Worm (Caenorhabditis elegans): ENCODE results near the gene set-6.
A peak's percentile ranks its signal among the peaks of the same experiment; 100 is the strongest.

set-6 gene

DNA sequence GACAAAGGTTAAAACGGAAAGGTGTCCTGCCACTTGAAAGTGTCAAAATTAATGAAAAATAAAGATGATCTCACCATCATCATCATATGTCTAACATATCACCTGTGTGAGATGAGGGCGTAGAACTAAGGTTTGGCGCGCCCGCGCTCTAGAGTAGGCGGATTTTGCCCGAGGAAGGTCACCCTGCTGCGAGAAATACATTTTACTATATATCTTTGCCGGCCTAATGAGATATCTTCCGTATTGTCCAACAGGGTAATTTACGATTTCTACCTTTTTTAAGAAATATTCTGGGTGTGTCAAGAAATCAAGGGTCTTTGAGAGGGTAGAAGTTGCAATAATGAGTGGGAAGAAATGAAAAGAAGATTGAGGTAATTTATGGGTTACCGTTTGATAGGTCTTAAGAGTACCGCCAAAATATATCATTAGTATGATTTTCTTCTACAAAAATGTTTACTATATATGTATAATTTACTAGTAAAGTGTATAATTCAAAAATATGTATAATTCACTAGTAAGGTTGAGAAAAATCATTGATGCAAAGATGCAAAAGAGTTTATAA, 33.5 kb upstream of the set-6 start (continued):
- TF ChIP-seq nhr-90 (tag; optimal IDR thresholded peaks at IDR 0.05; ENCODE audit: poor library complexity) = peak; percentile 33
- no peak for TF ChIP-seq fkh-4 (tag; optimal IDR thresholded peaks at IDR 0.05; ENCODE audit: borderline replicate concordance)

DNA sequence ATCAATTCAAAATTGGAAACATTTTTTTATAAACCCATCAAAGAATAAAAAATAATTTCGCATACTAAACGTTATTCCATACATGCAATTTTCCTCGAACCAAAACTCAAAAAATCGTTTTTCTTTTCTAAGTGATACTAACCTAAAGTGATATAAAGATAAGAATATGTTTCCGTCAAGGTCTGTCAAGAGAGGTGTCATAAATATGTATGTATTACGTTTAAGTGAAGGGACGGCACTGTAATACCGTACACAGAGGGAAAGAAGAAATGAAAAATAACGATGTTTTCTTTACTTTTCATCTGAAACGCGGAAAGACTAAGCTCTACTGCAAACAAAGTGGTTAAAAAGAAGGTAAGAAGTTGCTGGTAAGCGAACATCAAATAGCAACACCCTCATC, 32.0 kb upstream of the set-6 start:
- TF ChIP-seq nhr-19 (GFP tag; conservative IDR thresholded peaks at IDR 0.05) (0 out of 2 replicates have a peak, but pooled peaks have one; percentile 4), aha-1 (tag; optimal IDR thresholded peaks at IDR 0.05) (no peak)

DNA sequence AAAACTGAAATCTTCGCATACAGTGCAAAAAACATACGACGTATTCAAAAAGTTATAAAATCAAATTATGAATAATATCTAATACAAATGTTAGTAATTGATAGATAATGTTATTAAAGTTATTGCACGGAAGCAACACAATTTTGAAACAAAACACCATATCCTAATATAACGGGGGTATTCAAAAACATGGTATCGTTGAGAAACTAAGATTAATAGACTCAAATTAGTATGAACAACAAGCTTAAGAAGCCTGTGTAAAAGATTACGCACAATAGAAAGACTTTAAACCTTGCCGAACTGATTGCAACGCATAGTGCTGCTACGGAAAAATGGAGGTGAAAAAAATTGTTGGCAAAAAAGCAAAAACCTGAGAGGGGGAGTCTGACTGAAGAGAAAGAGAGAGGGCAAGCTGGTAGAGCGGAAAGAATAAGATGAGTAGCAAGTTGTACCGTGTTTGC, 31.1 kb upstream of the set-6 start, which contains the start of gene sma-5:
sma-5 (minus strand) TSS at position 51 of the 461 bp plus-strand sequence.
- TF ChIP-seq Y116A8C.19 (tag; optimal IDR thresholded peaks at IDR 0.05; ENCODE audit: borderline replicate concordance) = no peak
- no peak for TF ChIP-seq efl-1 (optimal IDR thresholded peaks at IDR 0.05)
- TF ChIP-seq efl-1 (GFP tag; optimal IDR thresholded peaks at IDR 0.05 in 1 of 2) = peak in 1 of 2 experiments; percentile 45
- TF ChIP-seq C04F5.9 (tag; optimal IDR thresholded peaks at IDR 0.05) = no peak

DNA sequence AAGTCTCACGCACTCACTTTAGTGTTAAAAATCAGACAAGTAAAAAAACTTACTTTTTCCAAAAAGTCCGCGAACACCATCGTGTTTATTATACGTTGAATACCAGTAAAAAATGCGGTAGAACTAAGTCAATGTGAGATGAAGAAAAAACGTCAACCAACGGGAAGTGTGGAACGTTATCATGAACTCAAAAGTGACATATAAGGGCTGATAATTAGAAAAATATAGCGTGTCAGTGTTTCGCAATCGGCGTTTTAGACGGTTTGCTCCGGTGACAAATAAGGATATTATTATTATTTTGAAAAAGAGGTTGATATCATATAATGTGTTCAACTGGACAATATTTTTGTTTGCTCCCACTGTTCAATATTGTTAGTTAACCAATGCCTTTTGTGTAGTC, 30.4 kb upstream of the set-6 start:
- TF ChIP-seq blmp-1 (tag; optimal IDR thresholded peaks at IDR 0.05) = no peak
- no peak for TF ChIP-seq ztf-4 (tag; optimal IDR thresholded peaks at IDR 0.05)
- TF ChIP-seq tlp-1 (tag; optimal IDR thresholded peaks at IDR 0.05) = no peak
- no peak for TF ChIP-seq zag-1 (tag; optimal IDR thresholded peaks at IDR 0.05)
- no peak for TF ChIP-seq ceh-82 (tag; optimal IDR thresholded peaks at IDR 0.05)
- no peak for TF ChIP-seq lir-3 (tag; optimal IDR thresholded peaks at IDR 0.05; ENCODE audit: poor library complexity)

DNA sequence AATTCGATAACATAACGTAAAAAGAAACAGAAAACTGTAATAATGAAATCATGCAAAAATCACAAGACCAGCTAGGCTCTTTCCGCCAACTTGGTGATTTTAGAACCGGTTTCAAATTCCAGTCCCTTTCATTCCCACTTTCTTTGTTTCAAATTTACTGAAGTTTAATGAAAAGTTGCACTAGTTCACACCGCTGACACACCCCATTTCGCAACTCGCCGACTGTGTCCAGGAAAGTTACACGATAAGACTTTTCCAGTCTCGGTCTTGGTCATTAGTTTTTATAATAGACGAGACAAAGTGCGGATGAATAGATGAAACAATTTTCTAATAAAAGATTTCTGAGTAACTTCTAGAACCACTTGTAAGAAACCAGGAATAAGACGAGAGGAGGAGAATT, 29.5 kb upstream of the set-6 start:
- no peak for TF ChIP-seq lin-14 (GFP tag; optimal IDR thresholded peaks at IDR 0.05)
- TF ChIP-seq ets-5 (GFP tag; IDR thresholded peaks at IDR 0.05) = no peak
- TF ChIP-seq unc-30 (tag; optimal IDR thresholded peaks at IDR 0.05) = no peak
- no peak for TF ChIP-seq isw-1 (GFP tag; IDR thresholded peaks at IDR 0.05)
- no peak for TF ChIP-seq nhr-84 (tag; optimal IDR thresholded peaks at IDR 0.05)
- TF ChIP-seq lin-35 (GFP tag; optimal IDR thresholded peaks at IDR 0.05) = peak in 1 of 2 experiments; percentile 41
- TF ChIP-seq elt-2 (tag; optimal IDR thresholded peaks at IDR 0.05) = peak; percentile 28
- no peak for TF ChIP-seq ceh-90 (tag; optimal IDR thresholded peaks at IDR 0.05)

ce11 chrX:12001600-12001999, 27.1 kb upstream of the set-6 start:
- TF ChIP-seq lin-35 (GFP tag; optimal IDR thresholded peaks at IDR 0.05) (peak in 1 of 2 experiments; percentile 3), mef-2 (tag; optimal IDR thresholded peaks at IDR 0.05) (no peak), ztf-11 (tag; optimal IDR thresholded peaks at IDR 0.05) (no peak), efl-1 (optimal IDR thresholded peaks at IDR 0.05) (no peak), efl-1 (GFP tag; optimal IDR thresholded peaks at IDR 0.05 in 1 of 2) (peak in 1 of 2 experiments; percentile 56), elt-2 (tag; optimal IDR thresholded peaks at IDR 0.05) (peak; percentile 60), nhr-90 (tag; optimal IDR thresholded peaks at IDR 0.05; ENCODE audit: poor library complexity) (peak; percentile 23)

- TF ChIP-seq ztf-11 (tag; optimal IDR thresholded peaks at IDR 0.05) (no peak), nhr-84 (tag; optimal IDR thresholded peaks at IDR 0.05) (no peak), fkh-4 (tag; optimal IDR thresholded peaks at IDR 0.05; ENCODE audit: borderline replicate concordance) (no peak), zip-4 (GFP tag; optimal IDR thresholded peaks at IDR 0.05) (no peak), ztf-4 (tag; optimal IDR thresholded peaks at IDR 0.05) (no peak), nhr-76 (tag; optimal IDR thresholded peaks at IDR 0.05) (no peak), hpl-2 (GFP tag; optimal IDR thresholded peaks at IDR 0.05) (no peak), pqm-1 (tag; optimal IDR thresholded peaks at IDR 0.05) (no peak), lsy-2 (tag; optimal IDR thresholded peaks at IDR 0.05) (no peak), nhr-11 (tag; optimal IDR thresholded peaks at IDR 0.05) (no peak), mab-9 (GFP tag; IDR thresholded peaks at IDR 0.05) (no peak), unc-86 (tag; optimal IDR thresholded peaks at IDR 0.05) (no peak), nhr-20 (tag; optimal IDR thresholded peaks at IDR 0.05) (no peak), zag-1 (tag; optimal IDR thresholded peaks at IDR 0.05) (no peak), lin-39 (tag; optimal IDR thresholded peaks at IDR 0.05) (no peak), egl-27 (tag; optimal IDR thresholded peaks at IDR 0.05) (no peak), unc-98 (GFP tag; IDR thresholded peaks at IDR 0.05) (no peak), aha-1 (tag; optimal IDR thresholded peaks at IDR 0.05) (no peak), skn-1 (tag; optimal IDR thresholded peaks at IDR 0.05) (no peak), alr-1 (tag; optimal IDR thresholded peaks at IDR 0.05; ENCODE audit: borderline replicate concordance) (no peak)
Measured at ce11 chrX:11999573-11999972, 25.1 kb upstream of the set-6 start.

Data from whole organism, L1 larva.